Worm (Caenorhabditis elegans) whole organism, L4 larva: Measurements from ENCODE around the gene npr-26.

Experiments used
- F26F4.8 ChIP-seq: fragments of 200-800 bp; sonication (Bioruptor generic); conservative IDR thresholded peaks from 2 replicates; pipeline ENCODE4 v1.3.6; 2022; ENCODE audit warnings: missing genetic modification characterization, missing compliant biosample characterization
- F44E2.7 ChIP-seq: fragments of 200-800 bp; sonication (Bioruptor generic); IDR thresholded peaks from 2 replicates; pipeline ENCODE4 v2.1.2; 2022; ENCODE audit warnings: missing genetic modification characterization, missing compliant biosample characterization
- T26A8.4 ChIP-seq: fragments of 200-800 bp; sonication (Bioruptor generic); IDR thresholded peaks from 2 replicates; pipeline ENCODE4 v1.3.6; 2022; ENCODE audit warnings: missing genetic modification characterization, missing compliant biosample characterization
- Y105C5A.15 ChIP-seq: fragments of 200-800 bp; sonication (Bioruptor generic); IDR thresholded peaks from 2 replicates; pipeline ENCODE4 v1.3.6; 2022; ENCODE audit warnings: missing genetic modification characterization, missing compliant biosample characterization
- Y5F2A.4 ChIP-seq: fragments of 200-800 bp; sonication (Bioruptor generic); optimal IDR thresholded peaks from 2 replicates; lab custom pipeline; 2018; ENCODE audit warnings: mild to moderate bottlenecking, missing genetic modification characterization, missing compliant biosample characterization
- Y75B8A.6 ChIP-seq: fragments of 200-800 bp; sonication (Bioruptor generic); IDR thresholded peaks from 2 replicates; pipeline ENCODE4 v1.3.6; 2022; ENCODE audit warnings: missing genetic modification reagents, missing genetic modification characterization, missing compliant biosample characterization
- ZK546.5 ChIP-seq, 2 experiments: sonication (generic microtip); optimal IDR thresholded peaks; 2 replicates each; lab custom pipeline; 2017; ENCODE audit warnings: missing biosample characterization in 2 of 2, missing genetic modification characterization in 2 of 2
- ceh-28 ChIP-seq: fragments of 150-350 bp; optimal IDR thresholded peaks from 2 replicates; lab custom pipeline; 2014; ENCODE audit warnings: missing biosample characterization, missing genetic modification reagents, missing genetic modification characterization
- ceh-44 ChIP-seq: fragments of 200-800 bp; sonication (Bioruptor generic); IDR thresholded peaks from 2 replicates; pipeline ENCODE4 v1.3.6; 2022; ENCODE audit warnings: missing genetic modification reagents, missing genetic modification characterization, missing compliant biosample characterization
- ceh-62 ChIP-seq: sonication (generic microtip); optimal IDR thresholded peaks from 2 replicates; lab custom pipeline; 2017; ENCODE audit warnings: missing biosample characterization, missing genetic modification characterization
- ceh-82 ChIP-seq: sonication (generic microtip); optimal IDR thresholded peaks from 2 replicates; lab custom pipeline; 2017; ENCODE audit warnings: missing biosample characterization, missing genetic modification characterization
- daf-12 ChIP-seq: fragments of 150-350 bp; optimal IDR thresholded peaks from 2 replicates; lab custom pipeline; 2014; ENCODE audit warnings: missing biosample characterization, missing genetic modification reagents, missing genetic modification characterization
- daf-16 ChIP-seq, 3 experiments: sonication (generic microtip); optimal IDR thresholded peaks; 2 replicates each; lab custom pipeline; 2016 to 2017; ENCODE audit warnings: missing genetic modification characterization in 3 of 3, missing genetic modification reagents in 3 of 3, mild to moderate bottlenecking in 2 of 3, missing compliant biosample characterization in 2 of 3, missing biosample characterization in 1 of 3, moderate library complexity in 1 of 3
- daf-19 ChIP-seq: fragments of 200-800 bp; sonication (Bioruptor generic); conservative IDR thresholded peaks from 2 replicates; pipeline ENCODE4 v1.3.6; 2022; ENCODE audit warnings: missing genetic modification characterization, missing compliant biosample characterization
- dve-1 ChIP-seq: sonication (generic microtip); optimal IDR thresholded peaks from 2 replicates; lab custom pipeline; 2017; ENCODE audit warnings: antibody characterized with exemption, mild to moderate bottlenecking, missing genetic modification characterization, missing compliant biosample characterization; ENCODE audit not compliant: insufficient read depth
- egl-27 ChIP-seq: sonication (generic microtip); optimal IDR thresholded peaks from 3 replicates; lab custom pipeline; 2017; ENCODE audit warnings: missing biosample characterization, missing genetic modification reagents, missing genetic modification characterization
- egl-43 ChIP-seq: fragments of 200-800 bp; sonication (Bioruptor generic); IDR thresholded peaks from 2 replicates; pipeline ENCODE4 v1.3.6; 2022; ENCODE audit warnings: missing genetic modification reagents, missing genetic modification characterization, missing compliant biosample characterization
- fkh-10 ChIP-seq: fragments of 150-350 bp; optimal IDR thresholded peaks from 2 replicates; lab custom pipeline; 2014; ENCODE audit warnings: missing biosample characterization, missing genetic modification reagents, missing genetic modification characterization
- hif-1 ChIP-seq, 2 experiments: sonication (generic microtip); optimal IDR thresholded peaks; 2 replicates each; lab custom pipeline; 2016 to 2017; ENCODE audit warnings: missing compliant biosample characterization in 2 of 2, missing genetic modification characterization in 2 of 2, missing genetic modification reagents in 2 of 2, missing genotype in 2 of 2, mild to moderate bottlenecking in 1 of 2
- hlh-11 ChIP-seq: fragments of 200-800 bp; sonication (Bioruptor generic); optimal IDR thresholded peaks from 2 replicates; lab custom pipeline; 2018; ENCODE audit warnings: mild to moderate bottlenecking, missing genetic modification characterization, missing compliant biosample characterization
- lim-7 ChIP-seq: fragments of 200-800 bp; sonication (Bioruptor generic); IDR thresholded peaks from 2 replicates; pipeline ENCODE4 v1.3.6; 2022; ENCODE audit warnings: missing genetic modification characterization, missing compliant biosample characterization
- lin-1 ChIP-seq: fragments of 200-800 bp; sonication (Bioruptor generic); IDR thresholded peaks from 2 replicates; pipeline ENCODE4 v1.3.6; 2022; ENCODE audit warnings: missing genetic modification reagents, missing genetic modification characterization, missing compliant biosample characterization
- lin-15B ChIP-seq: fragments of 150-350 bp; sonication (generic microtip); optimal IDR thresholded peaks from 3 replicates; lab custom pipeline; 2014; ENCODE audit warnings: missing biosample characterization, missing genetic modification characterization
- lin-39 ChIP-seq: fragments of 150-350 bp; optimal IDR thresholded peaks from 2 replicates; lab custom pipeline; 2014; ENCODE audit warnings: missing biosample characterization, missing genetic modification reagents, missing genetic modification characterization
- lsy-2 ChIP-seq, 2 experiments: fragments of 150-350 bp in 1 of 2; sonication (generic microtip) in 1 of 2; optimal IDR thresholded peaks; 2 replicates each; lab custom pipeline; 2014 to 2017; ENCODE audit warnings: missing biosample characterization in 2 of 2, missing genetic modification characterization in 2 of 2
- mdt-29 ChIP-seq: fragments of 200-800 bp; sonication (Bioruptor generic); IDR thresholded peaks from 2 replicates; pipeline ENCODE4 v1.3.6; 2022; ENCODE audit warnings: missing genetic modification reagents, missing genetic modification characterization, missing compliant biosample characterization
- mep-1 ChIP-seq: fragments of 150-350 bp; sonication (generic microtip); optimal IDR thresholded peaks from 3 replicates; lab custom pipeline; 2014; ENCODE audit warnings: missing biosample characterization, missing genetic modification characterization
- nhr-11 ChIP-seq: fragments of 150-350 bp; optimal IDR thresholded peaks from 2 replicates; lab custom pipeline; 2014; ENCODE audit warnings: missing biosample characterization, missing genetic modification characterization
- nhr-28 ChIP-seq: fragments of 150-350 bp; optimal IDR thresholded peaks from 2 replicates; lab custom pipeline; 2014; ENCODE audit warnings: missing biosample characterization, missing genetic modification characterization
- nhr-41 ChIP-seq: fragments of 200-800 bp; sonication (Bioruptor generic); IDR thresholded peaks from 2 replicates; pipeline ENCODE4 v1.3.6; 2022; ENCODE audit warnings: missing genetic modification reagents, missing genetic modification characterization, missing compliant biosample characterization
- nhr-6 ChIP-seq: fragments of 150-350 bp; optimal IDR thresholded peaks from 2 replicates; lab custom pipeline; 2014; ENCODE audit warnings: missing biosample characterization, missing genetic modification characterization
- nhr-76 ChIP-seq: fragments of 150-350 bp; optimal IDR thresholded peaks from 2 replicates; lab custom pipeline; 2014; ENCODE audit warnings: missing biosample characterization, missing genetic modification characterization
- pqm-1 ChIP-seq: sonication (generic microtip); optimal IDR thresholded peaks from 2 replicates; lab custom pipeline; 2017; ENCODE audit warnings: missing biosample characterization, missing genetic modification characterization
- sdz-12 ChIP-seq: fragments of 200-800 bp; sonication (Bioruptor generic); optimal IDR thresholded peaks from 2 replicates; lab custom pipeline; 2018; ENCODE audit warnings: mild to moderate bottlenecking, missing genetic modification characterization, missing compliant biosample characterization
- snpc-4 ChIP-seq: fragments of 150-350 bp; optimal IDR thresholded peaks from 2 replicates; lab custom pipeline; 2014; ENCODE audit warnings: missing biosample characterization, missing genetic modification characterization
- unc-62 ChIP-seq, 3 experiments: fragments of 150-350 bp in 1 of 3; sonication (generic microtip); optimal IDR thresholded peaks in 2 of 3; peaks in 1 of 3; 1 replicate in 1 of 3; 2 replicates in 2 of 3; lab custom pipeline; 2014 to 2017; ENCODE audit warnings: missing biosample characterization in 3 of 3, missing genetic modification characterization in 3 of 3, missing genetic modification reagents in 3 of 3, missing genotype in 1 of 3
- vab-7 ChIP-seq: fragments of 200-800 bp; sonication (Bioruptor generic); IDR thresholded peaks from 2 replicates; pipeline ENCODE4 v1.3.6; 2022; ENCODE audit warnings: missing genetic modification reagents, missing genetic modification characterization, missing compliant biosample characterization
- zag-1 ChIP-seq: fragments of 150-350 bp; optimal IDR thresholded peaks from 2 replicates; lab custom pipeline; 2014; ENCODE audit warnings: missing biosample characterization, missing genetic modification characterization
- zip-11 ChIP-seq: fragments of 200-800 bp; sonication (Bioruptor generic); IDR thresholded peaks from 2 replicates; pipeline ENCODE4 v1.3.6; 2022; ENCODE audit warnings: missing genetic modification characterization, missing compliant biosample characterization
- zip-2 ChIP-seq: fragments of 150-350 bp; optimal IDR thresholded peaks from 2 replicates; lab custom pipeline; 2014; ENCODE audit warnings: missing biosample characterization, missing genetic modification characterization

Gene npr-26

DNA sequence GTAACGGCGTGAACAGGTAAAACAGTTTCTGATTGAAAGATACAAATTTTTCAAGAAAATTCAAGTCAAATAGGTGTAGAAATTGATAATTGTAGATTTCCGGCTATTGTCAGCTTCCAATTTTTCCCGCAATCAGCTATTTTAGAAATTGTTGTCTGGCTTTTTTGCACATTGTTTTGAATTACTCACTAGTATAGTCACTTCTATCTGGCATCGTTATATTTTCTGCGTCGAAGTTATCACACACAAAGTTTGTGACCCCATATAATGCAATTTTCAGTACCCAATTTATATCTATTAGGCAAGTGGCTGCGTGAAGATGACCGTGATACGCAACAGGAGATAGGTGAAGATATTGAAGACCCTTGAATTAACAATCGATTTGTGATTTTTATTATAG is 17.6 kb upstream of the npr-26 start:
- TF ChIP-seq F44E2.7 (GFP tag; lab: Robert Waterston, UW) (no peak), lin-1 (GFP tag; lab: Robert Waterston, UW) (no peak), sdz-12 (GFP tag; lab: Kevin White, UChicago) (no peak), Y5F2A.4 (GFP tag; lab: Kevin White, UChicago) (no peak), unc-62 (GFP tag; optimal IDR thresholded peaks at IDR 0.05 in 1 of 2; lab: Kevin White, UChicago) (peak in 1 of 2 experiments; percentile 54), unc-62 (tag; optimal IDR thresholded peaks at IDR 0.05; lab: Kevin White, UChicago) (no peak)

DNA sequence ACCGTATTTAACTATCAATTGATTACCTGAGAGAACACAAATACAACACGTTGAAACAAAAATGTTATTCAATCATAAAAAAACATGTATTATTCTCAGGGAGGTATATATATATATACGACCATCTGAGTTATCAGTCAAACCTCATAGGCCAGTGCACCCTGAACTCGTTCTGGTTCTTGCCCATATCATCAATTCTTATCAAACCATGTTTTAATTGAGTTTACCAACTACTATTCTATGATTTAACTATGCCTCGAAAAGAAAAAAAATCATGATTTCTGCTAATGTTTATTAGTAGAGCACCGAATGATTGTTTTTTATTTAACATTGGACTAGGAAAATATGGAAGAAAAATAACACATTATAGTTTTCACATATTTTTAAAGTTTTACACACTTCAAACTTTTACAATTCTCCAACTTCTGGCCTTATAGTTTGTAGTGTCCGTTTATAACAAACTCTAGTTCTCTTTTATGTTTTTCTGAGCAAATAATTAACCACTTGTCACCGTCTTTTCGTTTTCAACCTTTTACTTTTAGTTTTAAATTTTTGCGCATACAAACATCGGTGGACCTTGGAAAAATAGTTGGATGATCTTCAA is 14.7 kb upstream of the npr-26 start:
- TF ChIP-seq nhr-11 (tag; lab: Kevin White, UChicago) = no peak
- no peak for TF ChIP-seq mdt-29 (GFP tag; lab: Robert Waterston, UW)
- no peak for TF ChIP-seq nhr-41 (GFP tag; lab: Robert Waterston, UW)
- peak; percentile 73 for TF ChIP-seq pqm-1 (tag; lab: Kevin White, UChicago)
- no peak for TF ChIP-seq ceh-28 (tag; lab: Kevin White, UChicago)
- no peak for TF ChIP-seq ceh-44 (GFP tag; lab: Robert Waterston, UW)
- no peak for TF ChIP-seq lim-7 (GFP tag; lab: Robert Waterston, UW)
- TF ChIP-seq zag-1 (tag; lab: Kevin White, UChicago) = no peak
- TF ChIP-seq nhr-6 = no peak
- no peak for TF ChIP-seq mep-1
- no peak for TF ChIP-seq snpc-4 (tag; lab: Kevin White, UChicago)
- TF ChIP-seq F26F4.8 (GFP tag; lab: Robert Waterston, UW) = no peak
- TF ChIP-seq egl-43 (GFP tag; lab: Robert Waterston, UW) = no peak
- no peak for TF ChIP-seq hlh-11 (tag; lab: Kevin White, UChicago)
- TF ChIP-seq vab-7 (GFP tag; lab: Robert Waterston, UW) = no peak
- TF ChIP-seq zip-2 (tag; lab: Kevin White, UChicago) = no peak
- TF ChIP-seq Y105C5A.15 (GFP tag; lab: Robert Waterston, UW) = no peak
- TF ChIP-seq T26A8.4 = no peak
- no peak for TF ChIP-seq lin-15B (tag; lab: Kevin White, UChicago)
- peak in 1 of 2 experiments; percentile 93 for TF ChIP-seq unc-62 (GFP tag; optimal IDR thresholded peaks at IDR 0.05 in 1 of 2; lab: Kevin White, UChicago)
- no peak for TF ChIP-seq unc-62 (tag; optimal IDR thresholded peaks at IDR 0.05; lab: Kevin White, UChicago)
- TF ChIP-seq daf-19 = no peak
- TF ChIP-seq daf-12 (tag; lab: Kevin White, UChicago) = no peak
- peak; percentile 72 for TF ChIP-seq nhr-28 (tag; lab: Kevin White, UChicago)
- TF ChIP-seq hif-1 (tag; optimal IDR thresholded peaks at IDR 0.05; lab: Kevin White, UChicago) = no peak
- TF ChIP-seq zip-11 (GFP tag; lab: Robert Waterston, UW) = no peak
- TF ChIP-seq ZK546.5 (tag; optimal IDR thresholded peaks at IDR 0.05; lab: Kevin White, UChicago) = no peak
- TF ChIP-seq fkh-10 (GFP tag; lab: Kevin White, UChicago) = no peak
- no peak for TF ChIP-seq nhr-76
- TF ChIP-seq dve-1 = peak; percentile 39
- no peak for TF ChIP-seq egl-27 (tag; lab: Kevin White, UChicago)
- TF ChIP-seq lin-39 (tag; lab: Kevin White, UChicago) = no peak
- no peak for TF ChIP-seq ceh-62 (tag; lab: Kevin White, UChicago)
- no peak for TF ChIP-seq Y75B8A.6 (GFP tag; lab: Robert Waterston, UW)
- TF ChIP-seq daf-16 (GFP tag; optimal IDR thresholded peaks at IDR 0.05; lab: Kevin White, UChicago) = no peak
- TF ChIP-seq daf-16 (tag; optimal IDR thresholded peaks at IDR 0.05; lab: Kevin White, UChicago) = peak; percentile 53
- TF ChIP-seq ceh-82 (tag; lab: Kevin White, UChicago) = no peak
- TF ChIP-seq lsy-2 (tag; optimal IDR thresholded peaks at IDR 0.05; lab: Kevin White, UChicago) = no peak
